Worm (Caenorhabditis elegans): Measurements from ENCODE around the gene Y54G2A.38.

DNA sequence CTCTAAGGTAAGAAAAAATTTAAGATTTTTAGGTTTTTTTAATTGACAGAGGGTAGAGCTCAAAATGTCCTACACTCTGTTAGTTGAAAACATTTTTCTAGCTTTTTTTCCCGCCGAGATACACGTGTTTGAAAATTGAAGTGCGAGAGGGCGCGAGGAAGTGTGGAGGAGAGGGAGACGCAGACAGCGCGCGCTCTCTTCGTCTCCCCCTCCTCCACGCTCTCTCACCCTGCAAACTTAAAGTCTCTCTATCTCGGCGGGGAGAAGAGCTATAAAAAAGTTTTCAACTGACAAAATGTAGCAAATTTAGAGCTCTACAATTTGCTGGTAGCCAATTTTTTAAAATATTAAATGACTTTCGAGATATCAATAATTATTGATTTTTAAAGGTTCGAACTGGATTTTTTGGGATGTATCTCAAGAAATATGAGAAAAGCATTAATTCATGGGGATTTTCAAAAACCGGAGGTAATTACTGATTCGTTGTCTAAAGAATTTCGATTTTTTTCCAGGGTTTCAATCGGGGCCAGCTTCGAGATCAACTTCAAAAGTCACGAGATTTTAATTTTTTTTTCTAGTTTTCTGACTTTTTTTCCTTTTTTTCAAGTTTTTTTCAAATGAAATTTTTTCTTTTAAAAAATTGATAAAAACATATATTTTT lies 5.9 kb downstream of the Y54G2A.38 start:
- TF ChIP-seq ama-1 (optimal IDR thresholded peaks at IDR 0.05) (no peak), sem-4 (tag; optimal IDR thresholded peaks at IDR 0.05) (no peak)

Measured in whole organism, L2 larva.